Worm (Caenorhabditis elegans) whole organism, L4/young adult: ENCODE data around the gene pars-1.

Experiments used
- W03F9.2 ChIP-seq: fragments of 150-350 bp; optimal IDR thresholded peaks from 2 replicates; lab custom pipeline; 2014; ENCODE audit warnings: missing biosample characterization, missing genetic modification characterization
- dao-5 ChIP-seq: sonication (generic microtip); optimal IDR thresholded peaks from 2 replicates; lab custom pipeline; 2016; ENCODE audit warnings: missing genotype, missing genetic modification characterization, moderate library complexity, missing compliant biosample characterization
- him-1 ChIP-seq: sonication (generic microtip); optimal IDR thresholded peaks from 2 replicates; lab custom pipeline; 2016; ENCODE audit warnings: missing genotype, missing genetic modification reagents, missing genetic modification characterization, missing compliant biosample characterization

ce11 chrIII:7247740-7248139 is 8.9 kb downstream of the pars-1 start, which contains the start of gene zmp-6:
- TF ChIP-seq him-1 (tag; lab: Kevin White, UChicago) = no peak
- no peak for TF ChIP-seq dao-5
- no peak for TF ChIP-seq W03F9.2
